Worm (Caenorhabditis elegans): Measurements from ENCODE around the gene droe-4.

DNA sequence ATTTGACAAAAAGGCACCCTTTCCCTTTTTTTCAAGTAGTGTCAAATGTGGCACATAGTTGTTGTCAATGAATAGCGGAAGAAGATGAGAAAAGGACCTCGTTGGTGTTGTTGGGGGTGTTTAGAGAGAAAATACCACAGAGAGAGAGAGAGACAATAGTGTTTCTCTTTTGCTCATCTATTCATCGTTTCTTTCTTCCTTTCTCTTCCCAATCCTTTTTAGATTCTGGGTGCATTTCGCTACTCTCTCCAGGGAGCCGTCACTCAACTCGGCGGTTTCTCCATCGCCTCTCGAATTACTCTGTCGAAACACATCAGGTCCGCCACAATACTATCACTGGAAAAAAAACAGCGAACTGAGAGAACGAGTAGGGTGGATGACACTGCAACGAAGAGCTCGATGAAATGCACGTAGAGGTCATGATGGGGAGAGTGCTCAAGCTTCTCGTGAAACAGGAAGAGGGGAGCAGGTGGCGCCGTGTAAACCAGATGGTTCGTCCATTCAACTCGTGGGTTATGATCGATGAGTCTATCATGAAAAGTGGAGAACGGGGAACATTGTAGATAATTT, 11.2 kb downstream of the droe-4 start:
- no peak for TF ChIP-seq zip-2 (tag; optimal IDR thresholded peaks at IDR 0.05)
- TF ChIP-seq madf-9 (GFP tag; conservative IDR thresholded peaks at IDR 0.05): no peak
- no peak for TF ChIP-seq zag-1 (tag; optimal IDR thresholded peaks at IDR 0.05)
- TF ChIP-seq nhr-237 (tag; optimal IDR thresholded peaks at IDR 0.05): no peak
- TF ChIP-seq snpc-4 (tag; optimal IDR thresholded peaks at IDR 0.05): no peak

Data from whole organism, L4 larva.